Worm (Caenorhabditis elegans): ENCODE measurements around the gene dhcr-24.

dhcr-24 gene

DNA sequence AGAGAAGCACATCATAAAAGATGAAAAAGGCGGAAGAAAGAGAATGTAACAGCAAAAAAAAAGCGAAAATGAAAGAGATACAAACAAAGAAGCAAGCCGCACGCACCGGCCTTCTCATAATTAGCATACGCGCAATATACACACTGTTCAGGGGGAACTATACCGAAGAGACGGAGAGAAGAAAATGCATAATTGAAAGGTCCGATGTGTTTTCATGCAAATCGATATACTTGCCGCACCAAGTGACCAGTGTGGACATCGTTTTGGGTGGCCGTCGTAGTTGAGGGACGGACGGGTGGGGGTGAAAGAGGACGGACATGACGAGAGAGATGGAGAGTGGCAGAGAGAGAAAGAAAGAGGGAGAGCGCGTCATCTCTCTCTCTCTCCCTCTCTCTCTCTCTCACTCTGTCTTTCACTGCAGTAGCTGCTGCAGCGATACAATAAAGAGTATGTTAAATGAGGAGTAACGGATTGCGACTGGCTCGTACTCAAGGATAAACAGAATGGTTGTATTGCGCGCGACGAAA is 27.6 kb downstream of the dhcr-24 start (continued):
- TF ChIP-seq ceh-82 (tag; optimal IDR thresholded peaks at IDR 0.05) (peak; percentile 83 to 89 (median 86)), ceh-88 (GFP tag; IDR thresholded peaks at IDR 0.05) (peak; percentile 25; the same call in 1 of the 2 replicates), dsc-1 (tag; optimal IDR thresholded peaks at IDR 0.05) (peak; percentile 82), ets-5 (GFP tag; IDR thresholded peaks at IDR 0.05) (no peak), hlh-17 (GFP tag; optimal IDR thresholded peaks at IDR 0.05; ENCODE audit: borderline replicate concordance) (no peak), zip-4 (GFP tag; optimal IDR thresholded peaks at IDR 0.05) (peak; percentile 37), mep-1 (tag; optimal IDR thresholded peaks at IDR 0.05) (peak; percentile 79), unc-30 (tag; optimal IDR thresholded peaks at IDR 0.05) (no peak), lsy-2 (tag; optimal IDR thresholded peaks at IDR 0.05) (peak; percentile 75 to 87), lir-3 (tag; optimal IDR thresholded peaks at IDR 0.05; ENCODE audit: poor library complexity) (peak; percentile 92), xbp-1 (tag; optimal IDR thresholded peaks at IDR 0.05) (peak; percentile 83), nhr-11 (tag; optimal IDR thresholded peaks at IDR 0.05) (peak; percentile 62), nhr-19 (GFP tag; conservative IDR thresholded peaks at IDR 0.05) (peak; percentile 83), ceh-63 (GFP tag; optimal IDR thresholded peaks at IDR 0.05) (no peak), ztf-4 (tag; optimal IDR thresholded peaks at IDR 0.05) (peak; percentile 80), unc-62 (GFP tag; optimal IDR thresholded peaks at IDR 0.05) (no peak), egl-13 (tag; optimal IDR thresholded peaks at IDR 0.05) (peak; percentile 90), lin-39 (tag; optimal IDR thresholded peaks at IDR 0.05) (peak; percentile 55), nhr-71 (tag; optimal IDR thresholded peaks at IDR 0.05) (peak; percentile 95), Y116A8C.19 (tag; optimal IDR thresholded peaks at IDR 0.05; ENCODE audit: borderline replicate concordance) (no peak), lin-35 (GFP tag; optimal IDR thresholded peaks at IDR 0.05) (peak; percentile 55 to 74), nhr-77 (tag; optimal IDR thresholded peaks at IDR 0.05) (peak; percentile 85), C04F5.9 (tag; optimal IDR thresholded peaks at IDR 0.05) (peak; percentile 56), fos-1 (tag; optimal IDR thresholded peaks at IDR 0.05) (peak; percentile 81), C16A3.4 (tag; optimal IDR thresholded peaks at IDR 0.05) (peak; percentile 68), nhr-90 (tag; optimal IDR thresholded peaks at IDR 0.05; ENCODE audit: poor library complexity) (peak; percentile 75), efl-1 (optimal IDR thresholded peaks at IDR 0.05) (peak; percentile 64 to 77), efl-1 (GFP tag; optimal IDR thresholded peaks at IDR 0.05 in 1 of 2) (peak in 1 of 2 experiments; percentile 94), snu-23 (GFP tag; optimal IDR thresholded peaks at IDR 0.05) (peak; percentile 92), aha-1 (tag; optimal IDR thresholded peaks at IDR 0.05) (peak; percentile 76), sptf-1 (tag; optimal IDR thresholded peaks at IDR 0.05) (no peak), aly-2 (tag; optimal IDR thresholded peaks at IDR 0.05) (peak; percentile 15), lin-15B (tag; optimal IDR thresholded peaks at IDR 0.05) (no peak)

DNA sequence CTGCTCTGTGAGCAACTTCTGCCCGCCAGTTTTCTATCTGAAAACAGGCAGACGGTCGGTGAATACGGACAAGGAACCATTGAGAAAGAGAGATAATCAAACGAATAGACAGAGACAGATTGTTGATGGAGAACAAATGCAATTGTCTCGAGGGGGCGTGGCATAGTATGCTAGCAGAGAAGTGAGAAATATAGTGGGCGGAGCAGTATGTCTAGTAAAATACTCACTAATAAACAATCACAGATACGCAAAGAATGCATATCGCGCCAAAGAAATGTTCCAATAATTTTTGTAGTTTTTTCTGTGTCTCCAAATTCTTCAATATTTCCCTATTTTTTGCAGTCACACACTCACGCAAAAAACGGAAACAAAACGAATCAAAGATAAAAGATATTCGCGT is 31.6 kb downstream of the dhcr-24 start, which contains the start of gene tbc-12:
tbc-12 (minus strand) TSS at position 101 of the 400 bp plus-strand sequence.
- TF ChIP-seq ama-1 (optimal IDR thresholded peaks at IDR 0.05) = no peak
- no peak for TF ChIP-seq nhr-20 (tag; optimal IDR thresholded peaks at IDR 0.05)
- TF ChIP-seq mab-9 (GFP tag; IDR thresholded peaks at IDR 0.05) = no peak
- TF ChIP-seq lin-13 (GFP tag; optimal IDR thresholded peaks at IDR 0.05) = no peak
- no peak for TF ChIP-seq ztf-11 (tag; optimal IDR thresholded peaks at IDR 0.05)
- no peak for TF ChIP-seq ceh-88 (GFP tag; IDR thresholded peaks at IDR 0.05)
- no peak for TF ChIP-seq hpl-2 (GFP tag; optimal IDR thresholded peaks at IDR 0.05)
- TF ChIP-seq nhr-28 (tag; optimal IDR thresholded peaks at IDR 0.05) = no peak

ce11 chrX:2531276-2531675 is 32.7 kb downstream of the dhcr-24 start:
- TF ChIP-seq ets-5 (GFP tag; IDR thresholded peaks at IDR 0.05) (no peak), dsc-1 (tag; optimal IDR thresholded peaks at IDR 0.05) (no peak), fkh-8 (tag; optimal IDR thresholded peaks at IDR 0.05) (no peak), nhr-20 (tag; optimal IDR thresholded peaks at IDR 0.05) (peak; percentile 10), C16A3.4 (tag; optimal IDR thresholded peaks at IDR 0.05) (peak; percentile 3), lsy-2 (tag; optimal IDR thresholded peaks at IDR 0.05) (peak in 1 of 2 experiments; percentile 38), F16B12.6 (tag; optimal IDR thresholded peaks at IDR 0.05) (no peak), irx-1 (tag; optimal IDR thresholded peaks at IDR 0.05) (no peak), snu-23 (GFP tag; optimal IDR thresholded peaks at IDR 0.05) (peak; percentile 32), lin-35 (GFP tag; optimal IDR thresholded peaks at IDR 0.05) (peak in 1 of 2 experiments; percentile 44), pax-3 (tag; optimal IDR thresholded peaks at IDR 0.05) (no peak), skn-1 (tag; optimal IDR thresholded peaks at IDR 0.05) (peak; percentile 58), elt-2 (tag; optimal IDR thresholded peaks at IDR 0.05) (peak; percentile 6), ceh-63 (GFP tag; optimal IDR thresholded peaks at IDR 0.05) (no peak), nhr-90 (tag; optimal IDR thresholded peaks at IDR 0.05; ENCODE audit: poor library complexity) (peak; percentile 48), efl-1 (optimal IDR thresholded peaks at IDR 0.05) (no peak), efl-1 (GFP tag; optimal IDR thresholded peaks at IDR 0.05 in 1 of 2) (peak in 1 of 2 experiments; percentile 74), ztf-4 (tag; optimal IDR thresholded peaks at IDR 0.05) (no peak), nhr-71 (tag; optimal IDR thresholded peaks at IDR 0.05) (peak; percentile 21), nhr-47 (tag; optimal IDR thresholded peaks at IDR 0.05) (peak; percentile 17), rnt-1 (tag; optimal IDR thresholded peaks at IDR 0.05) (peak; percentile 43), nhr-76 (tag; optimal IDR thresholded peaks at IDR 0.05) (no peak)

All from whole organism, L1 larva.